Worm (Caenorhabditis elegans) whole organism, mixed stage, embryonic: Measurements from ENCODE around the gene K01F9.2.
A peak's percentile ranks its signal among the peaks of the same experiment; 100 is the strongest.

ENCODE experiments used
- M03D4.4 ChIP-seq: sonication (generic microtip); optimal IDR thresholded peaks from 2 replicates; lab custom pipeline; 2017; ENCODE audit warnings: mild to moderate bottlenecking, missing genetic modification characterization, missing compliant biosample characterization
- blmp-1 ChIP-seq: fragments of 150-350 bp; optimal IDR thresholded peaks from 2 replicates; lab custom pipeline; 2014; ENCODE audit warnings: missing biosample characterization, missing genetic modification characterization
- ceh-39 ChIP-seq: fragments of 150-350 bp; optimal IDR thresholded peaks from 2 replicates; lab custom pipeline; 2014; ENCODE audit warnings: missing biosample characterization, missing genetic modification characterization
- ceh-43 ChIP-seq: fragments of 200-800 bp; sonication (Bioruptor generic); optimal IDR thresholded peaks from 2 replicates; lab custom pipeline; 2018; ENCODE audit warnings: mild to moderate bottlenecking, missing genetic modification characterization, moderate library complexity, missing compliant biosample characterization
- ceh-83 ChIP-seq: fragments of 200-800 bp; sonication (Bioruptor generic); optimal IDR thresholded peaks from 2 replicates; lab custom pipeline; 2018; ENCODE audit warnings: mild to moderate bottlenecking, missing genetic modification characterization, missing compliant biosample characterization
- ces-1 ChIP-seq: fragments of 150-350 bp; optimal IDR thresholded peaks from 2 replicates; lab custom pipeline; 2014; ENCODE audit warnings: missing biosample characterization, missing genetic modification reagents, missing genetic modification characterization
- cnd-1 ChIP-seq: fragments of 200-800 bp; sonication (Bioruptor generic); optimal IDR thresholded peaks from 2 replicates; lab custom pipeline; 2018; ENCODE audit warnings: mild to moderate bottlenecking, missing genetic modification characterization, missing compliant biosample characterization
- drap-1 ChIP-seq: fragments of 200-800 bp; sonication (Bioruptor generic); optimal IDR thresholded peaks from 3 replicates; lab custom pipeline; 2018; ENCODE audit warnings: mild to moderate bottlenecking, missing genetic modification characterization, missing compliant biosample characterization
- elt-1 ChIP-seq: sonication (generic microtip); optimal IDR thresholded peaks from 2 replicates; lab custom pipeline; 2017; ENCODE audit warnings: missing genetic modification characterization, mild to moderate bottlenecking, missing compliant biosample characterization, antibody characterized with exemption, moderate library complexity, borderline replicate concordance; ENCODE audit not compliant: insufficient read depth
- elt-3 ChIP-seq: fragments of 150-350 bp; optimal IDR thresholded peaks from 2 replicates; lab custom pipeline; 2014; ENCODE audit warnings: missing biosample characterization, missing genetic modification characterization
- flh-1 ChIP-seq: fragments of 200-800 bp; sonication (Bioruptor generic); optimal IDR thresholded peaks from 2 replicates; lab custom pipeline; 2018; ENCODE audit warnings: mild to moderate bottlenecking, missing genetic modification characterization, moderate library complexity, missing compliant biosample characterization
- ham-2 ChIP-seq: fragments of 200-800 bp; sonication (Bioruptor generic); optimal IDR thresholded peaks from 2 replicates; lab custom pipeline; 2018; ENCODE audit warnings: mild to moderate bottlenecking, missing genetic modification characterization, missing compliant biosample characterization
- hlh-1 ChIP-seq: fragments of 150-350 bp; optimal IDR thresholded peaks from 2 replicates; lab custom pipeline; 2014; ENCODE audit warnings: missing biosample characterization, missing genetic modification reagents, missing genetic modification characterization
- lin-13 ChIP-seq: fragments of 150-350 bp; optimal IDR thresholded peaks from 2 replicates; lab custom pipeline; 2014; ENCODE audit warnings: missing biosample characterization, missing genetic modification characterization
- lin-32 ChIP-seq: fragments of 200-800 bp; sonication (Bioruptor generic); optimal IDR thresholded peaks from 2 replicates; lab custom pipeline; 2018; ENCODE audit warnings: mild to moderate bottlenecking, missing genetic modification characterization, missing compliant biosample characterization
- lsy-2 ChIP-seq: fragments of 150-350 bp; optimal IDR thresholded peaks from 2 replicates; lab custom pipeline; 2014; ENCODE audit warnings: missing biosample characterization, missing genetic modification characterization
- mab-5 ChIP-seq: fragments of 150-350 bp; optimal IDR thresholded peaks from 2 replicates; lab custom pipeline; 2014; ENCODE audit warnings: missing biosample characterization, missing genetic modification characterization
- mep-1 ChIP-seq: fragments of 150-350 bp; optimal IDR thresholded peaks from 2 replicates; lab custom pipeline; 2017; ENCODE audit warnings: missing biosample characterization, missing genetic modification reagents, missing genetic modification characterization, inconsistent platforms
- mls-2 ChIP-seq: sonication (generic microtip); optimal IDR thresholded peaks from 2 replicates; lab custom pipeline; 2016; ENCODE audit warnings: mild to moderate bottlenecking, missing genetic modification characterization, moderate library complexity, missing compliant biosample characterization
- nhr-12 ChIP-seq: fragments of 150-350 bp; optimal IDR thresholded peaks from 2 replicates; lab custom pipeline; 2014; ENCODE audit warnings: missing biosample characterization, missing genetic modification characterization
- nhr-2 ChIP-seq: fragments of 150-350 bp; optimal IDR thresholded peaks from 2 replicates; lab custom pipeline; 2014; ENCODE audit warnings: missing biosample characterization, missing genetic modification characterization
- nhr-237 ChIP-seq: fragments of 150-350 bp; optimal IDR thresholded peaks from 2 replicates; lab custom pipeline; 2014; ENCODE audit warnings: missing biosample characterization, missing genetic modification characterization
- nhr-28 ChIP-seq: fragments of 150-350 bp; optimal IDR thresholded peaks from 2 replicates; lab custom pipeline; 2014; ENCODE audit warnings: missing biosample characterization, missing genetic modification characterization
- nhr-76 ChIP-seq: sonication (generic microtip); optimal IDR thresholded peaks from 2 replicates; lab custom pipeline; 2017; ENCODE audit warnings: missing biosample characterization, missing genetic modification characterization
- pha-4 ChIP-seq: fragments of 150-350 bp; optimal IDR thresholded peaks from 2 replicates; lab custom pipeline; 2018; ENCODE audit warnings: missing biosample characterization, missing genetic modification reagents, missing genetic modification characterization
- sem-2 ChIP-seq: fragments of 200-800 bp; sonication (Bioruptor generic); optimal IDR thresholded peaks from 2 replicates; lab custom pipeline; 2018; ENCODE audit warnings: mild to moderate bottlenecking, missing genetic modification characterization, missing compliant biosample characterization
- sptf-1 ChIP-seq: sonication (generic microtip); optimal IDR thresholded peaks from 2 replicates; lab custom pipeline; 2017; ENCODE audit warnings: mild to moderate bottlenecking, missing genetic modification characterization, moderate library complexity, missing compliant biosample characterization
- tbx-8 ChIP-seq: fragments of 200-800 bp; sonication (Bioruptor generic); optimal IDR thresholded peaks from 2 replicates; lab custom pipeline; 2018; ENCODE audit warnings: mild to moderate bottlenecking, missing genetic modification characterization, moderate library complexity, missing compliant biosample characterization
- unc-120 ChIP-seq: sonication (generic microtip); optimal IDR thresholded peaks from 2 replicates; lab custom pipeline; 2017; ENCODE audit warnings: missing genetic modification characterization, missing compliant biosample characterization; ENCODE audit not compliant: poor library complexity, severe bottlenecking
- unc-39 ChIP-seq: fragments of 150-350 bp; optimal IDR thresholded peaks from 2 replicates; lab custom pipeline; 2014; ENCODE audit warnings: missing biosample characterization, missing genetic modification characterization
- unc-62 ChIP-seq: fragments of 150-350 bp; optimal IDR thresholded peaks from 2 replicates; lab custom pipeline; 2014; ENCODE audit warnings: missing biosample characterization, missing genetic modification reagents, missing genetic modification characterization
- zip-8 ChIP-seq: fragments of 150-350 bp; optimal IDR thresholded peaks from 2 replicates; lab custom pipeline; 2014; ENCODE audit warnings: missing biosample characterization, missing genetic modification characterization
- ztf-11 ChIP-seq: fragments of 150-350 bp; optimal IDR thresholded peaks from 2 replicates; lab custom pipeline; 2014; ENCODE audit warnings: missing biosample characterization, missing genetic modification characterization

Gene K01F9.2

DNA sequence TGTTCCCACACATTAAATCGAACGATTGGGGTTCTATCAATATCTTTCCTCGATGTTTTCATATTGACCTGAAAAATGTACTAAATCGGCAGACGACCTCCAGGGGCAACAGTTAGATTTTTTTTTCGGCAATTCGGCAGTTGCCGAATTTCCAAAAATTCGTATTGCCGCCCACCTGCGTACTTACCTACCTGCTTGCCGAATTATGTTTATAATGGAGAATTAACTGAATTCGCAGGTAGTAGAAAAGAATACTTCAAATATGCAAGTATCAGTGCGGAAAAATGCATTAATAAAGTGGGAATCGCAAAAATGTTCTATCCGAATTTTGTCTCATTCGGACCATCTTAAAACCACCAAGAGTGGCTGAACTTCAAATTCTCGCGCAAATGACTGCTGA, 7.3 kb downstream of the K01F9.2 start:
- TF ChIP-seq ztf-11 = no peak
- TF ChIP-seq sptf-1 (tag; lab: Kevin White, UChicago) = no peak
- TF ChIP-seq elt-3 (tag; lab: Kevin White, UChicago) = no peak
- TF ChIP-seq tbx-8 (GFP tag; lab: Kevin White, UChicago) = no peak
- TF ChIP-seq M03D4.4 (tag; lab: Kevin White, UChicago) = no peak
- TF ChIP-seq sem-2 (GFP tag; lab: Kevin White, UChicago) = no peak
- no peak for TF ChIP-seq nhr-28
- no peak for TF ChIP-seq unc-120 (tag; lab: Kevin White, UChicago)
- no peak for TF ChIP-seq nhr-76
- no peak for TF ChIP-seq pha-4 (tag; lab: Kevin White, UChicago)
- no peak for TF ChIP-seq nhr-12 (tag; lab: Kevin White, UChicago)
- TF ChIP-seq ceh-83 (GFP tag; lab: Kevin White, UChicago) = no peak
- TF ChIP-seq flh-1 (GFP tag; lab: Kevin White, UChicago) = no peak
- no peak for TF ChIP-seq zip-8
- TF ChIP-seq drap-1 = no peak
- TF ChIP-seq ceh-39 (tag; lab: Kevin White, UChicago) = no peak
- no peak for TF ChIP-seq cnd-1 (tag; lab: Kevin White, UChicago)
- TF ChIP-seq elt-1 (tag; lab: Kevin White, UChicago) = no peak
- TF ChIP-seq lin-13 (tag; lab: Kevin White, UChicago) = no peak
- TF ChIP-seq ces-1 (GFP tag; lab: Kevin White, UChicago) = no peak

DNA sequence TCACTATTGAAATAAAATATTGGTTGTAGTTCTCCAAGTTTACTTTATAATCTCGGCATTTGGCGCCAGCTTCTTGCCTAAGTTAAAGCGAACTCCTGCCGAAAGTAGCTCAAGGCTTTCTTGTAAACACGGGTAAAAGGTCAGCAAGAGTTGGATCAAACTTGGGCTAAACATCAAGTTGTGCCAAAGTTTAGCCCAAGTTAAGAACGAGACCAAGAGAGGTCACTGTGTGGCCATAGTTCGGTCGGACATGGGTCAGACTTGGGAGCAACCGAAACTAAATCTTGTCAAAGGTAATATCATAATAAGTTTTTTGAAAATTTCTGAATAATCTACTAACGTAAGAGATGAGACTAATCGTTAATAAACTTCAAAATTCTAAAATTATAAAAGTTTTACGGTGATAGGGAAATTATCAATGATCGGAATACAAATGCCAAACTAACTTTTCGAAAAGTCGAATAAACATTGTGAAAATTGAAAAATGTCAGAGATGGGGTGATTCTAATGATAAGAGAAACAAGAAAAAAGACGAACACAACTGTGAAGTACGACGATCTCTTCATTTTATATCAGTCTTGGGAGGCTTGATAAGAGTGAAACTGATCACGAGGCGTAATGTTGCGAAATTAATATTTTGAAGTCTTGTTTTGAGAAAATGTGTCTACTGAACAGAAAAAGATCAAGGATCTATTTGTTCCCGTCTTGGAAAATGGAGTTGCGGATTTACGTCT, 8.8 kb downstream of the K01F9.2 start:
- TF ChIP-seq nhr-12 (tag; lab: Kevin White, UChicago) (no peak), nhr-2 (tag; lab: Kevin White, UChicago) (no peak), lsy-2 (no peak), lin-13 (tag; lab: Kevin White, UChicago) (no peak), mep-1 (tag; lab: Kevin White, UChicago) (no peak)
- TF ChIP-seq, all 35 proteins: peak for 0

DNA sequence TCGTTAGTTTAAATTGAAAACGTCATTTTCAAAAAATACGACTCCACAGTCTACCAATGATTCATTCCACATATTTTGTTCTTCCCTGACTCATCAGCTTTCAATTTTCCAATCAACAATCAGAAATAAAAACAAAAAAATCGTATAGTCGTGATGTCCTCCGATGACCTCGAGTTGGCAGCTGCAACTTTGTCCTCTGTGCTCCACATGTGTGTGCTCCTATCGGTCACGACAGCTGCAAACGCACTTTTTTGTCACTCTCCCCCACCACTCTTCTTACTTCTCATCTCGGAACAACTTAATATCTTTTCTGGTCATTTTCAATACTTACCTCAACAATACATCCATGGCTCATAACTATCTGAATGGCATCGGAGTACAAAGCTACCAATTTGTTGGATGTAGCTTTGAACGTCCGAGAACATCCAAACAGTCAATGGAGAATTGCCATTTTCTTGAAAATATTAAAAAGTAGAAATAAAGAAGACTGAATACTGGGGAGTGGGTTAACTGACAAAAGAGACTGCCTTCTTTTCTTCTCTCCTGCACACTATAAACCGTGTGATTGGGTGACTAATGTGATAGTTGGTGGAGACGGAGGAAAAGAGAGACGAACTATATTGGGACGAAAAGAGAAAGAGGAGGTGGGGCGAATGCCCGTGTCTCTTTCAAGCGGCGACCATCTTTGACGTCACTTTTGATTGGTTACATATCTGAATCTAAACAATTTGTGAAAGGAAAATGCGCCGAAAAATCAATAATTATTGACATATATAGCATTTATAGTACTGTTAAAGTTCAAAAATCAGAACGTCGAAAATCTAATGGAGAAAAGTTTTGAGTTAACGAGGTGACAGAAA, 9.7 kb downstream of the K01F9.2 start:
- peak; percentile 79 for TF ChIP-seq hlh-1 (tag; lab: Kevin White, UChicago)
- no peak for TF ChIP-seq M03D4.4 (tag; lab: Kevin White, UChicago)

DNA sequence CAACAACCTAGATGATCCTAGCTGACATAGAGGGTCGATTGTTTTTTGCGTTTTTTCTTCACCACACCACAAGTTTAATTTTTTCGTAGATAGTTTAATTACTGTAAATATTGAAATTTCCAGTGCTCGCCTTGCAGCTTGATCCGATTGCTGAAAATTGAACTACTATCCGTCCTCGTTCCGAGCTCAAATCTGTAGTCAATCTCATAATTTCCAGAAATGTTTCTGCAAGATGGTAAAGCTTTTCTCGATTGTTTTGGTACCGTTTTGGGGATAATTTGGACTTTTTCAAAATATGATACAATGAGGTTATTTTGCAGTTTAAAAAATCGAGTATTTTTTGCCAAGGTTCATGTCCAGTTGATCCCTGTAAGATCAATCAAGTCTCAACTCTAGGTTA, 10.9 kb downstream of the K01F9.2 start:
- TF ChIP-seq hlh-1 (tag; lab: Kevin White, UChicago) = no peak
- no peak for TF ChIP-seq ztf-11
- no peak for TF ChIP-seq mls-2 (tag; lab: Kevin White, UChicago)
- no peak for TF ChIP-seq elt-1 (tag; lab: Kevin White, UChicago)
- TF ChIP-seq unc-62 = no peak
- no peak for TF ChIP-seq nhr-28
- no peak for TF ChIP-seq sptf-1 (tag; lab: Kevin White, UChicago)
- no peak for TF ChIP-seq ham-2 (GFP tag; lab: Kevin White, UChicago)
- no peak for TF ChIP-seq lin-32 (GFP tag; lab: Kevin White, UChicago)
- TF ChIP-seq pha-4 (tag; lab: Kevin White, UChicago) = no peak

DNA sequence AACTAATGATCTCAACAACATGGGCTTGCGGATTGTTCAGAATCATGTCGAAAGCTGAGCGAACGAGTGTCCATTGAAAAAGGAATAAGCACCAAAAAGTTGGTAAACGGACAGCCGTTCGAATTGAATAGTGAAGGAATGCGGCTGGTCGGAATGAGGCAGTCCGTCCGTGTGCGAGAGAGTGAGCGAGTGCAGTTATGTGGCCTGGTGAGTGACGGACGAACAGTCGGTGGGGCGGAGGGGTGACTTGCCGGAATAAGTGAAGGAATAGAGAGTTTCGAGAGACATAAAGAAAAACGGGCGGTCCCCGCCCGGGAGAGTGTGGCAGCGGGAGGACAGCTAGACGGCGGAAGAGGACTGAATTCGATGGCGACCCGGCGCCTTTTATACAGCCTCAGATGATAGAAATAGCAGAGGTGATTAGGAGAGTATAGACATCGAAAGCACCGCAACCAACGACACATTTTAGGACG, 11.6 kb downstream of the K01F9.2 start:
- TF ChIP-seq tbx-8 (GFP tag; lab: Kevin White, UChicago) (no peak), ztf-11 (no peak), ceh-43 (no peak), unc-39 (no peak), lsy-2 (no peak), nhr-76 (no peak), ham-2 (GFP tag; lab: Kevin White, UChicago) (peak; percentile 50), ceh-39 (tag; lab: Kevin White, UChicago) (no peak), pha-4 (tag; lab: Kevin White, UChicago) (peak; percentile 8), nhr-28 (no peak), hlh-1 (tag; lab: Kevin White, UChicago) (peak; percentile 70), ceh-83 (GFP tag; lab: Kevin White, UChicago) (no peak), zip-8 (no peak), mep-1 (tag; lab: Kevin White, UChicago) (no peak), nhr-12 (tag; lab: Kevin White, UChicago) (no peak), sptf-1 (tag; lab: Kevin White, UChicago) (peak; percentile 57), sem-2 (GFP tag; lab: Kevin White, UChicago) (no peak), cnd-1 (tag; lab: Kevin White, UChicago) (peak; percentile 38), elt-1 (tag; lab: Kevin White, UChicago) (no peak), M03D4.4 (tag; lab: Kevin White, UChicago) (peak; percentile 60), drap-1 (peak; percentile 74), lin-13 (tag; lab: Kevin White, UChicago) (peak; percentile 39), mab-5 (tag; lab: Kevin White, UChicago) (no peak), flh-1 (GFP tag; lab: Kevin White, UChicago) (no peak), unc-120 (tag; lab: Kevin White, UChicago) (peak; percentile 84), nhr-2 (tag; lab: Kevin White, UChicago) (no peak), nhr-237 (tag; lab: Kevin White, UChicago) (no peak), lin-32 (GFP tag; lab: Kevin White, UChicago) (no peak), ces-1 (GFP tag; lab: Kevin White, UChicago) (no peak), mls-2 (tag; lab: Kevin White, UChicago) (peak; percentile 17), elt-3 (tag; lab: Kevin White, UChicago) (no peak), unc-62 (peak; percentile 60), blmp-1 (tag; lab: Kevin White, UChicago) (no peak)
